Fruit fly (Drosophila melanogaster) whole organism, embryonic: Measurements from ENCODE around the gene Fer2LCH.

Experiments used
- CG11247 ChIP-seq: fragments of 200-800 bp; sonication (Bioruptor generic); IDR thresholded peaks from 2 replicates; pipeline ENCODE4 v1.3.6; 2022; ENCODE audit warnings: missing biosample characterization, missing genetic modification characterization
- CG11504 ChIP-seq: fragments of 200-800 bp; sonication (Bioruptor generic); optimal IDR thresholded peaks from 3 replicates; lab custom pipeline; 2019; ENCODE audit warnings: missing biosample characterization, mild to moderate bottlenecking, missing genetic modification characterization, moderate library complexity
- CG7963 ChIP-seq: fragments of 200-800 bp; sonication (Bioruptor generic); IDR thresholded peaks from 3 replicates; pipeline ENCODE4 v1.3.6; 2022; ENCODE audit warnings: missing biosample characterization, missing genetic modification characterization; ENCODE audit not compliant: partially characterized antibody
- CG9215 ChIP-seq: fragments of 200-800 bp; sonication (Bioruptor generic); IDR thresholded peaks from 2 replicates; pipeline ENCODE4 v1.3.6; 2022; ENCODE audit warnings: missing biosample characterization, missing genetic modification characterization
- Oli ChIP-seq: fragments of 200-800 bp; sonication (Bioruptor generic); optimal IDR thresholded peaks from 2 replicates; lab custom pipeline; 2018; ENCODE audit warnings: missing biosample characterization, mild to moderate bottlenecking, missing genetic modification characterization, moderate library complexity
- Vsx1 ChIP-seq: fragments of 200-800 bp; sonication (Bioruptor generic); optimal IDR thresholded peaks from 2 replicates; lab custom pipeline; 2017; ENCODE audit warnings: missing biosample characterization, mild to moderate bottlenecking, missing genetic modification characterization, missing genetic modification reagents
- br ChIP-seq: fragments of >200 bp; optimal IDR thresholded peaks from 2 replicates; lab custom pipeline; 2017
- gt ChIP-seq: fragments of 200-800 bp; sonication (Bioruptor generic); IDR thresholded peaks from 2 replicates; pipeline ENCODE4 v1.3.6; 2022; ENCODE audit warnings: missing biosample characterization, missing genetic modification characterization
- sob ChIP-seq: fragments of 200-800 bp; sonication (Bioruptor generic); IDR thresholded peaks from 2 replicates; pipeline ENCODE4 v1.3.6; 2022; ENCODE audit warnings: missing biosample characterization, missing genetic modification characterization
- zen ChIP-seq: fragments of 200-800 bp; sonication (Bioruptor generic); optimal IDR thresholded peaks from 3 replicates; lab custom pipeline; 2018; ENCODE audit warnings: missing biosample characterization, mild to moderate bottlenecking, missing genetic modification characterization, moderate library complexity
- zen2 ChIP-seq: fragments of 200-800 bp; sonication (Bioruptor generic); IDR thresholded peaks from 3 replicates; pipeline ENCODE4 v1.3.6; 2022; ENCODE audit warnings: missing biosample characterization, missing genetic modification characterization; ENCODE audit not compliant: partially characterized antibody

DNA sequence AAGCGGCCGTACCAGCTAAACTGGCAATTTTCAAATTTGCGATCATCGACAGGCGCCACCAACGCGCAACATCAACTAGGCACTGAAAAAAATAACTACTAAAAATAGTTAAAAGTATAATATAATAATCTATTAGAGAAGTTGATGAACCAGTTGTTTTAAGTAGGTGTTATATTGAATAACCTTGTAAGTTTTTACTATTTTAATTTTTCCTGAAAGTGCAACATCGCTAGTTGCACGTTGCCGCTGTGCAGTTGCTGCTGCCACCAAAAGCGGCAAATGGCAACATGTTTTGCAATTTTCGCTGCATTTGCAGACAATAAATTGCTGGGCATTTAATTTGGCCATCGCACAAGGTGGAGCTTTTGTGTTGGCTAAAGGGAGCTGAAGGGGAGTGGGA is 44.6 kb upstream of the Fer2LCH start:
- no peak for TF ChIP-seq Vsx1 (GFP tag; lab: Kevin White, UChicago)
- no peak for TF ChIP-seq Oli (tag; lab: Kevin White, UChicago)
- no peak for TF ChIP-seq CG11504 (tag; lab: Kevin White, UChicago)
- no peak for TF ChIP-seq zen
- TF ChIP-seq CG11247 (GFP tag; lab: Robert Waterston, UW), result no peak
- TF ChIP-seq CG9215 (GFP tag; lab: Robert Waterston, UW), result no peak
- TF ChIP-seq zen2, result no peak
- no peak for TF ChIP-seq CG7963 (GFP tag; lab: Robert Waterston, UW)
- TF ChIP-seq br (lab: Kevin White, UChicago), result no peak
- no peak for TF ChIP-seq sob (GFP tag; lab: Robert Waterston, UW)
- TF ChIP-seq gt (GFP tag; lab: Robert Waterston, UW), result no peak
